Worm (Caenorhabditis elegans): ENCODE data around the gene F36G9.3.

ce11 chrV:15913714-15914113 lies 43.5 kb upstream of the F36G9.3 start, which contains the start of gene F35E8.7:
- TF ChIP-seq pha-4 (tag; optimal IDR thresholded peaks at IDR 0.05) (no peak), elt-1 (tag; optimal IDR thresholded peaks at IDR 0.05; ENCODE audit: borderline replicate concordance, insufficient read depth) (no peak), ztf-11 (tag; optimal IDR thresholded peaks at IDR 0.05) (no peak)

Measured in whole organism, mixed stage, embryonic.